Worm (Caenorhabditis elegans): Measurements from ENCODE around the gene dim-1.

- TF ChIP-seq ama-1 (optimal IDR thresholded peaks at IDR 0.05) (no peak), ets-7 (tag; optimal IDR thresholded peaks at IDR 0.05) (no peak), hmbx-1 (tag; optimal IDR thresholded peaks at IDR 0.05) (no peak), sea-1 (GFP tag; conservative IDR thresholded peaks at IDR 0.05) (no peak), ceh-36 (tag; optimal IDR thresholded peaks at IDR 0.05) (no peak), ceh-13 (GFP tag; optimal IDR thresholded peaks at IDR 0.05) (no peak), flt-1 (GFP tag; IDR thresholded peaks at IDR 0.05) (no peak), pes-1 (GFP tag; IDR thresholded peaks at IDR 0.05) (no peak), aly-1 (tag; optimal IDR thresholded peaks at IDR 0.05) (no peak), F13C5.2 (tag; optimal IDR thresholded peaks at IDR 0.05) (peak; percentile 61), scrt-1 (GFP tag; IDR thresholded peaks at IDR 0.05) (no peak), hnd-1 (tag; optimal IDR thresholded peaks at IDR 0.05) (no peak), tbx-11 (GFP tag; IDR thresholded peaks at IDR 0.05) (no peak)
These were observed 28.9 kb downstream of the dim-1 start, which contains the start of gene C34D10.1 for ce11 chrX:8029080-8029479.

Measured in whole organism, early embryonic.